Fruit fly (Drosophila melanogaster) whole organism, embryonic: ENCODE results near the gene CG14669.

Experiments
- CG10274 ChIP-seq: fragments of 200-800 bp; sonication (Bioruptor generic); optimal IDR thresholded peaks from 3 replicates; lab custom pipeline; 2017; ENCODE audit warnings: missing biosample characterization, mild to moderate bottlenecking, missing genetic modification characterization
- CG12391 ChIP-seq: fragments of 200-800 bp; sonication (Bioruptor generic); optimal IDR thresholded peaks from 3 replicates; lab custom pipeline; 2018; ENCODE audit warnings: missing biosample characterization, mild to moderate bottlenecking, missing genetic modification characterization, moderate library complexity
- CG13123 ChIP-seq: fragments of 200-800 bp; sonication (Bioruptor generic); optimal IDR thresholded peaks from 2 replicates; lab custom pipeline; 2016; ENCODE audit warnings: missing biosample characterization, missing genetic modification characterization
- CG13296 ChIP-seq: fragments of 200-800 bp; sonication (Bioruptor generic); optimal IDR thresholded peaks from 3 replicates; lab custom pipeline; 2018; ENCODE audit warnings: missing biosample characterization, mild to moderate bottlenecking, missing genetic modification characterization
- CG13894 ChIP-seq: fragments of 200-800 bp; sonication (Bioruptor generic); optimal IDR thresholded peaks from 3 replicates; lab custom pipeline; 2018; ENCODE audit warnings: missing biosample characterization, mild to moderate bottlenecking, missing genetic modification characterization, moderate library complexity
- CG15479 ChIP-seq: fragments of 200-800 bp; sonication (Bioruptor generic); optimal IDR thresholded peaks from 3 replicates; lab custom pipeline; 2019; ENCODE audit warnings: missing biosample characterization, mild to moderate bottlenecking, missing genetic modification characterization, moderate library complexity
- CG15514 ChIP-seq: fragments of 200-800 bp; sonication (Bioruptor generic); optimal IDR thresholded peaks from 3 replicates; lab custom pipeline; 2017; ENCODE audit warnings: missing biosample characterization, missing genetic modification characterization, mild to moderate bottlenecking, moderate library complexity, missing genetic modification reagents
- CG17359 ChIP-seq: fragments of 200-800 bp; sonication (Bioruptor generic); optimal IDR thresholded peaks from 3 replicates; lab custom pipeline; 2018; ENCODE audit warnings: missing biosample characterization, mild to moderate bottlenecking, missing genetic modification characterization, moderate library complexity
- CG17385 ChIP-seq: fragments of 200-800 bp; sonication (Bioruptor generic); optimal IDR thresholded peaks from 3 replicates; lab custom pipeline; 2018; ENCODE audit warnings: missing biosample characterization, mild to moderate bottlenecking, missing genetic modification characterization
- CG1832 ChIP-seq: fragments of 200-800 bp; sonication (Bioruptor generic); optimal IDR thresholded peaks from 2 replicates; lab custom pipeline; 2017; ENCODE audit warnings: missing biosample characterization, mild to moderate bottlenecking, missing genetic modification characterization, inconsistent platforms
- CG2116 ChIP-seq: fragments of 200-800 bp; sonication (Bioruptor generic); optimal IDR thresholded peaks from 3 replicates; lab custom pipeline; 2018; ENCODE audit warnings: missing biosample characterization, mild to moderate bottlenecking, missing genetic modification characterization
- CG2120 ChIP-seq: fragments of 200-800 bp; sonication (Bioruptor generic); optimal IDR thresholded peaks from 3 replicates; lab custom pipeline; 2016; ENCODE audit warnings: missing biosample characterization, missing genetic modification characterization
- CG2199 ChIP-seq: fragments of 200-800 bp; sonication (Bioruptor generic); IDR thresholded peaks from 3 replicates; pipeline ENCODE4 v1.3.6; 2022; ENCODE audit warnings: missing biosample characterization, missing genetic modification characterization
- CG30403 ChIP-seq: fragments of 200-800 bp; sonication (Bioruptor generic); optimal IDR thresholded peaks from 3 replicates; lab custom pipeline; 2016; ENCODE audit warnings: missing biosample characterization, missing genetic modification characterization
- CG31388 ChIP-seq: fragments of 200-800 bp; sonication (Bioruptor generic); optimal IDR thresholded peaks from 2 replicates; lab custom pipeline; 2016; ENCODE audit warnings: missing biosample characterization, missing genetic modification characterization
- CG42726 ChIP-seq: fragments of 200-800 bp; sonication (Bioruptor generic); IDR thresholded peaks from 2 replicates; pipeline ENCODE4 v1.3.6; 2022; ENCODE audit warnings: missing biosample characterization, missing genetic modification characterization; ENCODE audit not compliant: partially characterized antibody
- CG4617 ChIP-seq: fragments of 200-800 bp; sonication (Bioruptor generic); optimal IDR thresholded peaks from 3 replicates; lab custom pipeline; 2016; ENCODE audit warnings: missing biosample characterization, missing genetic modification characterization, borderline replicate concordance
- CG7928 ChIP-seq: fragments of 200-800 bp; sonication (Bioruptor generic); optimal IDR thresholded peaks from 2 replicates; lab custom pipeline; 2017; ENCODE audit warnings: missing biosample characterization, mild to moderate bottlenecking, missing genetic modification characterization
- CG9797 ChIP-seq: fragments of 200-800 bp; sonication (Bioruptor generic); optimal IDR thresholded peaks from 3 replicates; lab custom pipeline; 2018; ENCODE audit warnings: missing biosample characterization, mild to moderate bottlenecking, missing genetic modification characterization
- CoRest ChIP-seq: fragments of 200-800 bp; sonication (Bioruptor generic); optimal IDR thresholded peaks from 3 replicates; lab custom pipeline; 2018; ENCODE audit warnings: missing biosample characterization, mild to moderate bottlenecking, missing genetic modification characterization, moderate library complexity
- D19A ChIP-seq: fragments of 200-800 bp; optimal IDR thresholded peaks from 3 replicates; lab custom pipeline; 2019; ENCODE audit warnings: missing biosample characterization, mild to moderate bottlenecking, missing genetic modification characterization, moderate library complexity
- Dfd ChIP-seq, 2 experiments: fragments of >200 bp; optimal IDR thresholded peaks; 2 replicates each; lab custom pipeline; 2017; ENCODE audit warnings: missing biosample characterization in 2 of 2, missing genetic modification characterization in 2 of 2
- Dll ChIP-seq: fragments of 200-800 bp; sonication (Bioruptor generic); IDR thresholded peaks from 4 replicates; pipeline ENCODE4 v1.3.6; 2022; ENCODE audit warnings: missing biosample characterization, missing genetic modification characterization; ENCODE audit not compliant: partially characterized antibody
- Hr3 ChIP-seq: fragments of 200-800 bp; sonication (Bioruptor generic); optimal IDR thresholded peaks from 3 replicates; lab custom pipeline; 2016; ENCODE audit warnings: missing biosample characterization, missing genetic modification characterization
- Jarid2 ChIP-seq: fragments of 200-800 bp; sonication (Bioruptor generic); optimal IDR thresholded peaks from 3 replicates; lab custom pipeline; 2017; ENCODE audit warnings: mild to moderate bottlenecking, missing biosample characterization, missing genetic modification reagents, missing genetic modification characterization
- Mrtf ChIP-seq: fragments of 200-800 bp; sonication (Bioruptor generic); IDR thresholded peaks from 3 replicates; pipeline ENCODE4 v1.3.6; 2022; ENCODE audit warnings: missing biosample characterization, missing genetic modification characterization
- NK7.1 ChIP-seq: fragments of 200-800 bp; sonication (Bioruptor generic); optimal IDR thresholded peaks from 3 replicates; lab custom pipeline; 2016; ENCODE audit warnings: missing biosample characterization, missing genetic modification characterization
- Pdp1 ChIP-seq, 2 experiments: fragments of 200-800 bp; sonication (Bioruptor generic); optimal IDR thresholded peaks; 3 replicates each; lab custom pipeline; 2016; ENCODE audit warnings: missing biosample characterization in 2 of 2, missing genetic modification characterization in 2 of 2, mild to moderate bottlenecking in 1 of 2, moderate library complexity in 1 of 2
- Rfx ChIP-seq: fragments of 200-800 bp; sonication (Bioruptor generic); IDR thresholded peaks from 2 replicates; pipeline ENCODE4 v1.3.6; 2022; ENCODE audit warnings: missing biosample characterization, missing genetic modification characterization
- Six4 ChIP-seq: fragments of 200-800 bp; sonication (Bioruptor generic); optimal IDR thresholded peaks from 2 replicates; lab custom pipeline; 2016; ENCODE audit warnings: missing biosample characterization, missing genetic modification characterization
- Sox102F ChIP-seq: fragments of 200-800 bp; sonication (Bioruptor generic); optimal IDR thresholded peaks from 2 replicates; lab custom pipeline; 2018; ENCODE audit warnings: missing biosample characterization, mild to moderate bottlenecking, missing genetic modification characterization, moderate library complexity
- Trl ChIP-seq, 3 experiments: fragments of >200 bp in 2 of 3; fragments of 200-800 bp in 1 of 3; sonication (Bioruptor generic) in 1 of 3; optimal IDR thresholded peaks; 2 replicates in 1 of 3; 3 replicates in 2 of 3; lab custom pipeline; 2016 to 2017; ENCODE audit warnings: missing biosample characterization in 1 of 3, missing genetic modification characterization in 1 of 3
- Xbp1 ChIP-seq: fragments of 200-800 bp; sonication (Bioruptor generic); optimal IDR thresholded peaks from 3 replicates; lab custom pipeline; 2016; ENCODE audit warnings: missing biosample characterization, mild to moderate bottlenecking, missing genetic modification characterization
- ato ChIP-seq: fragments of 200-800 bp; sonication (Bioruptor generic); IDR thresholded peaks from 2 replicates; pipeline ENCODE4 v1.3.6; 2022; ENCODE audit warnings: missing biosample characterization, missing genetic modification characterization; ENCODE audit not compliant: partially characterized antibody
- br ChIP-seq: fragments of >200 bp; optimal IDR thresholded peaks from 2 replicates; lab custom pipeline; 2017
- chm ChIP-seq: fragments of 200-800 bp; sonication (Bioruptor generic); IDR thresholded peaks from 2 replicates; pipeline ENCODE4 v1.3.6; 2022; ENCODE audit warnings: missing biosample characterization, missing genetic modification characterization
- chn ChIP-seq: fragments of 200-800 bp; sonication (Bioruptor generic); optimal IDR thresholded peaks from 2 replicates; lab custom pipeline; 2016; ENCODE audit warnings: missing biosample characterization, missing genetic modification characterization
- ewg ChIP-seq: fragments of 200-800 bp; sonication (Bioruptor generic); optimal IDR thresholded peaks from 3 replicates; lab custom pipeline; 2017; ENCODE audit warnings: mild to moderate bottlenecking, missing biosample characterization, missing genetic modification reagents, missing genetic modification characterization
- ftz-f1 ChIP-seq: fragments of 200-800 bp; sonication (Bioruptor generic); optimal IDR thresholded peaks from 2 replicates; lab custom pipeline; 2016; ENCODE audit warnings: missing biosample characterization, missing genetic modification characterization
- kah ChIP-seq: fragments of 200-800 bp; sonication (Bioruptor generic); optimal IDR thresholded peaks from 2 replicates; lab custom pipeline; 2018; ENCODE audit warnings: missing biosample characterization, mild to moderate bottlenecking, missing genetic modification characterization
- lilli ChIP-seq: fragments of 200-800 bp; sonication (Bioruptor generic); optimal IDR thresholded peaks from 3 replicates; lab custom pipeline; 2016; ENCODE audit warnings: missing biosample characterization, missing genetic modification characterization
- mam ChIP-seq: fragments of 200-800 bp; sonication (Bioruptor generic); optimal IDR thresholded peaks from 3 replicates; lab custom pipeline; 2016; ENCODE audit warnings: missing biosample characterization, missing genetic modification characterization
- pzg ChIP-seq: fragments of 200-800 bp; sonication (Bioruptor generic); optimal IDR thresholded peaks from 3 replicates; lab custom pipeline; 2018; ENCODE audit warnings: missing biosample characterization, mild to moderate bottlenecking, missing genetic modification characterization, moderate library complexity
- row ChIP-seq: fragments of 200-800 bp; sonication (Bioruptor generic); IDR thresholded peaks from 3 replicates; pipeline ENCODE4 v1.3.6; 2022; ENCODE audit warnings: missing biosample characterization, missing genetic modification characterization
- sens ChIP-seq: fragments of 200-800 bp; sonication (Bioruptor generic); peaks from one replicate; lab custom pipeline; 2016; ENCODE audit warnings: missing biosample characterization, missing genetic modification characterization
- sima ChIP-seq: fragments of 200-800 bp; sonication (Bioruptor generic); optimal IDR thresholded peaks from 2 replicates; lab custom pipeline; 2016; ENCODE audit warnings: missing biosample characterization, missing genetic modification characterization
- sqz ChIP-seq: fragments of 200-800 bp; sonication (Bioruptor generic); optimal IDR thresholded peaks from 3 replicates; lab custom pipeline; 2018; ENCODE audit warnings: missing biosample characterization, mild to moderate bottlenecking, missing genetic modification characterization
- sug ChIP-seq: fragments of 200-800 bp; optimal IDR thresholded peaks from 2 replicates; lab custom pipeline; 2019; ENCODE audit warnings: missing biosample characterization, mild to moderate bottlenecking, missing genetic modification characterization, moderate library complexity
- tgo ChIP-seq: fragments of 200-800 bp; sonication (Bioruptor generic); IDR thresholded peaks from 3 replicates; pipeline ENCODE4 v1.3.6; 2022; ENCODE audit warnings: missing biosample characterization, missing genetic modification characterization
- tio ChIP-seq: fragments of 200-800 bp; sonication (Bioruptor generic); optimal IDR thresholded peaks from 2 replicates; lab custom pipeline; 2017; ENCODE audit warnings: missing biosample characterization, missing genetic modification characterization, inconsistent platforms
- yki ChIP-seq: fragments of >200 bp; optimal IDR thresholded peaks from 3 replicates; lab custom pipeline; 2018

Gene CG14669

dm6 chr3R:5466875-5467274, 52.5 kb downstream of the CG14669 start, which contains the start of gene RpL35A (continued):
- peak; percentile 50 for TF ChIP-seq NK7.1 (GFP tag; lab: Kevin White, UChicago)
- no peak for TF ChIP-seq CG2199 (GFP tag; lab: Robert Waterston, UW)
- peak; percentile 25 for TF ChIP-seq CoRest (tag; lab: Kevin White, UChicago)
- no peak for TF ChIP-seq Six4 (GFP tag; lab: Kevin White, UChicago)
- TF ChIP-seq Rfx, result peak; percentile 73
- peak; percentile 12 for TF ChIP-seq sima (GFP tag; lab: Kevin White, UChicago)
- no peak for TF ChIP-seq CG42726 (GFP tag; lab: Robert Waterston, UW)
- no peak for TF ChIP-seq CG15479
- peak; percentile 38 for TF ChIP-seq CG31388 (GFP tag; lab: Kevin White, UChicago)
- peak; percentile 90 for TF ChIP-seq chm (GFP tag; lab: Robert Waterston, UW)
- TF ChIP-seq chn (GFP tag; lab: Kevin White, UChicago), result peak; percentile 22
- TF ChIP-seq Trl (optimal IDR thresholded peaks at IDR 0.05; lab: Kevin White, UChicago), result no peak
- peak; percentile 70 for TF ChIP-seq Trl (GFP tag; optimal IDR thresholded peaks at IDR 0.05; lab: Kevin White, UChicago)
- TF ChIP-seq yki, result no peak
- no peak for TF ChIP-seq Mrtf (GFP tag; lab: Robert Waterston, UW)
- TF ChIP-seq sqz, result no peak
- TF ChIP-seq mam (GFP tag; lab: Kevin White, UChicago), result peak; percentile 15
- TF ChIP-seq Jarid2, result no peak
- TF ChIP-seq tgo (GFP tag; lab: Robert Waterston, UW), result no peak; the same call in 2 of the 3 replicates
- TF ChIP-seq CG17385, result peak; percentile 79
- TF ChIP-seq CG13296 (GFP tag; lab: Kevin White, UChicago), result peak; percentile 93
- TF ChIP-seq CG1832 (GFP tag; lab: Kevin White, UChicago), result no peak
- no peak for TF ChIP-seq Dfd (GFP tag; optimal IDR thresholded peaks at IDR 0.05; lab: Kevin White, UChicago)
- TF ChIP-seq CG9797, result peak; percentile 81
- TF ChIP-seq CG7928 (GFP tag; lab: Kevin White, UChicago), result peak; percentile 43
- TF ChIP-seq CG30403 (GFP tag; lab: Kevin White, UChicago), result peak; percentile 6
- peak; percentile 21 for TF ChIP-seq CG4617 (GFP tag; lab: Kevin White, UChicago)
- peak; percentile 70 for TF ChIP-seq CG12391 (tag; lab: Kevin White, UChicago)

DNA sequence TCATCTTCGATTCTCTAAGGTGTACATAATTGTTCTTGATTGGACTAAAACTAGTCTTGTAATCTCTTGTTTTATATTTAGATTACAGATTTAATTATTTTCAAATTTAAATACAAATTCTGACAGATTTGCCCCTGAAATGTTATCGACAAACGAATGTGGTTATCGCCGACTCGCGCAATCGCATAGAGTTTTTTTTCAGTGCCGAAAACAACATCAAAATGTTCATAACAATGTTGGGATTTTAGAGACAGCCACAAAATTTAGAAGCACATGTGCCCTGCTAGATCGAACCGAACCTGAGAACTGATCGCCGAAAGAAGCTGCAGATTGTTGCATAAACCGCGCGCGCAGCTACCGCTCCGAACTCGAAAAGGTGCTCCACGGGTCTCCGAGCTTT, 53.3 kb downstream of the CG14669 start, which contains the start of gene POLDIP2:
TSS of gene POLDIP2 (plus strand) at position 160 of the 400 bp plus-strand sequence.
- TF ChIP-seq Dll, result 0 out of 4 replicates have a peak, but pooled peaks have one; percentile 13
- TF ChIP-seq Sox102F (GFP tag; lab: Kevin White, UChicago), result no peak
- TF ChIP-seq CG17359, result peak; percentile 5
- peak; percentile 13 for TF ChIP-seq lilli (GFP tag; lab: Kevin White, UChicago)
- no peak for TF ChIP-seq tio (GFP tag; lab: Kevin White, UChicago)
- no peak for TF ChIP-seq sug (tag; lab: Kevin White, UChicago)
- TF ChIP-seq Hr3 (GFP tag; lab: Kevin White, UChicago), result no peak
- TF ChIP-seq CG15514 (GFP tag; lab: Kevin White, UChicago), result peak; percentile 42
- peak; percentile 38 for TF ChIP-seq Xbp1 (GFP tag; lab: Kevin White, UChicago)
- no peak for TF ChIP-seq br (lab: Kevin White, UChicago)
- TF ChIP-seq kah (GFP tag; lab: Kevin White, UChicago), result no peak
- peak; percentile 9 for TF ChIP-seq ftz-f1
- TF ChIP-seq CG13123, result no peak
- TF ChIP-seq ewg (GFP tag; lab: Kevin White, UChicago), result peak; percentile 33
- peak; percentile 41 for TF ChIP-seq sens (GFP tag; lab: Kevin White, UChicago)
- TF ChIP-seq CG13894 (tag; lab: Kevin White, UChicago), result peak; percentile 10
- peak in 1 of 2 experiments; percentile 83 for TF ChIP-seq Pdp1 (GFP tag; optimal IDR thresholded peaks at IDR 0.05; lab: Kevin White, UChicago)
- TF ChIP-seq CG2116 (GFP tag; lab: Kevin White, UChicago), result peak; percentile 96
- peak; percentile 24 for TF ChIP-seq CG2120 (GFP tag; lab: Kevin White, UChicago)
- TF ChIP-seq ato (GFP tag; lab: Robert Waterston, UW), result peak; percentile 21; the same call in 1 of the 2 replicates
- TF ChIP-seq CG10274, result no peak
- peak; percentile 34 for TF ChIP-seq pzg (GFP tag; lab: Kevin White, UChicago)
- peak; percentile 32 for TF ChIP-seq D19A (tag; lab: Kevin White, UChicago)
- TF ChIP-seq row (GFP tag; lab: Robert Waterston, UW), result peak; percentile 5; the same call in 1 of the 3 replicates
